Fruit fly (Drosophila melanogaster) whole organism, embryonic: ENCODE data around the gene CG15522.
A peak's percentile ranks its signal among the peaks of the same experiment; 100 is the strongest.

Experiments used
- Awh ChIP-seq: fragments of 200-800 bp; sonication (Bioruptor generic); IDR thresholded peaks from 2 replicates; pipeline ENCODE4, ENCODE4 v1.3.6; 2022; ENCODE audit warnings: missing biosample characterization, missing genetic modification characterization
- BEAF-32 ChIP-seq: fragments of 200-800 bp; sonication (Bioruptor generic); optimal IDR thresholded peaks from 3 replicates; lab custom pipeline; 2017; ENCODE audit warnings: missing biosample characterization, missing genetic modification characterization, mild to moderate bottlenecking, moderate library complexity, missing genetic modification reagents
- Bdp1 ChIP-seq: fragments of 200-800 bp; sonication (Bioruptor generic); optimal IDR thresholded peaks from 3 replicates; lab custom pipeline; 2016; ENCODE audit warnings: missing biosample characterization, missing genetic modification characterization
- CG10274 ChIP-seq: fragments of 200-800 bp; sonication (Bioruptor generic); optimal IDR thresholded peaks from 3 replicates; lab custom pipeline; 2017; ENCODE audit warnings: missing biosample characterization, mild to moderate bottlenecking, missing genetic modification characterization
- CG11723 ChIP-seq: fragments of 200-800 bp; sonication (Bioruptor generic); optimal IDR thresholded peaks from 2 replicates; lab custom pipeline; 2017; ENCODE audit warnings: missing biosample characterization, mild to moderate bottlenecking, missing genetic modification characterization
- CG13287 ChIP-seq: fragments of 200-800 bp; sonication (Bioruptor generic); IDR thresholded peaks from 2 replicates; pipeline ENCODE4 v1.3.6; 2022; ENCODE audit warnings: missing biosample characterization, missing genetic modification characterization; ENCODE audit not compliant: partially characterized antibody
- CG13775 ChIP-seq: fragments of 200-800 bp; sonication (Bioruptor generic); optimal IDR thresholded peaks from 3 replicates; lab custom pipeline; 2017; ENCODE audit warnings: missing biosample characterization, mild to moderate bottlenecking, missing genetic modification characterization
- CG14860 ChIP-seq: fragments of 200-800 bp; sonication (Bioruptor generic); IDR thresholded peaks from 3 replicates; pipeline ENCODE4 v1.3.6; 2022; ENCODE audit warnings: missing biosample characterization, missing genetic modification characterization; ENCODE audit not compliant: partially characterized antibody
- CG2116 ChIP-seq: fragments of 200-800 bp; sonication (Bioruptor generic); optimal IDR thresholded peaks from 3 replicates; lab custom pipeline; 2018; ENCODE audit warnings: missing biosample characterization, mild to moderate bottlenecking, missing genetic modification characterization
- CG2875 ChIP-seq: fragments of 200-800 bp; sonication (Bioruptor generic); optimal IDR thresholded peaks from 2 replicates; lab custom pipeline; 2017; ENCODE audit warnings: missing biosample characterization, mild to moderate bottlenecking, missing genetic modification characterization, missing genetic modification reagents
- CG30020 ChIP-seq: fragments of 200-800 bp; optimal IDR thresholded peaks from 2 replicates; lab custom pipeline; 2019; ENCODE audit warnings: missing biosample characterization, mild to moderate bottlenecking, missing genetic modification characterization, moderate library complexity
- CG30403 ChIP-seq: fragments of 200-800 bp; sonication (Bioruptor generic); optimal IDR thresholded peaks from 3 replicates; lab custom pipeline; 2016; ENCODE audit warnings: missing biosample characterization, missing genetic modification characterization
- CG31441 ChIP-seq: fragments of 200-800 bp; sonication (Bioruptor generic); IDR thresholded peaks from 2 replicates; pipeline ENCODE4 v1.3.6; 2022; ENCODE audit warnings: missing biosample characterization, missing genetic modification characterization
- CG34376 ChIP-seq: fragments of 200-800 bp; sonication (Bioruptor generic); optimal IDR thresholded peaks from 2 replicates; lab custom pipeline; 2018; ENCODE audit warnings: missing biosample characterization, mild to moderate bottlenecking, missing genetic modification characterization
- CG3726 ChIP-seq: fragments of 200-800 bp; sonication (Bioruptor generic); IDR thresholded peaks from 3 replicates; pipeline ENCODE4, ENCODE4 v1.3.6; 2022; ENCODE audit warnings: missing biosample characterization, missing genetic modification characterization
- CG4617 ChIP-seq: fragments of 200-800 bp; sonication (Bioruptor generic); optimal IDR thresholded peaks from 3 replicates; lab custom pipeline; 2016; ENCODE audit warnings: missing biosample characterization, missing genetic modification characterization, borderline replicate concordance
- CG9797 ChIP-seq: fragments of 200-800 bp; sonication (Bioruptor generic); optimal IDR thresholded peaks from 3 replicates; lab custom pipeline; 2018; ENCODE audit warnings: missing biosample characterization, mild to moderate bottlenecking, missing genetic modification characterization
- CoRest ChIP-seq: fragments of 200-800 bp; sonication (Bioruptor generic); optimal IDR thresholded peaks from 3 replicates; lab custom pipeline; 2018; ENCODE audit warnings: missing biosample characterization, mild to moderate bottlenecking, missing genetic modification characterization, moderate library complexity
- Dref ChIP-seq: fragments of 200-800 bp; sonication (Bioruptor generic); IDR thresholded peaks from 2 replicates; pipeline ENCODE4 v1.3.6; 2022; ENCODE audit warnings: missing biosample characterization, missing genetic modification characterization
- Ets97D ChIP-seq: fragments of 200-800 bp; sonication (Bioruptor generic); optimal IDR thresholded peaks from 3 replicates; lab custom pipeline; 2016; ENCODE audit warnings: missing biosample characterization, missing genetic modification characterization
- HmgZ ChIP-seq: fragments of 200-800 bp; sonication (Bioruptor generic); optimal IDR thresholded peaks from 2 replicates; lab custom pipeline; 2018; ENCODE audit warnings: missing biosample characterization, mild to moderate bottlenecking, missing genetic modification characterization
- Hmx ChIP-seq: fragments of 200-800 bp; sonication (Bioruptor generic); optimal IDR thresholded peaks from 2 replicates; lab custom pipeline; 2016; ENCODE audit warnings: missing biosample characterization, missing genetic modification characterization
- MBD-R2 ChIP-seq: fragments of 200-800 bp; sonication (Bioruptor generic); IDR thresholded peaks from 2 replicates; pipeline ENCODE4 v1.3.6; 2022; ENCODE audit warnings: missing biosample characterization, missing genetic modification characterization
- MESR4 ChIP-seq: fragments of 200-800 bp; sonication (Bioruptor generic); optimal IDR thresholded peaks from 2 replicates; lab custom pipeline; 2018; ENCODE audit warnings: missing biosample characterization, mild to moderate bottlenecking, missing genetic modification characterization, moderate library complexity
- NFAT ChIP-seq: fragments of 200-800 bp; sonication (Bioruptor generic); IDR thresholded peaks from 2 replicates; pipeline ENCODE4 v1.3.6; 2022; ENCODE audit warnings: missing biosample characterization, missing genetic modification characterization
- Sin3A ChIP-seq: fragments of >200 bp; optimal IDR thresholded peaks from 2 replicates; lab custom pipeline; 2018
- Ssrp ChIP-seq: fragments of 200-800 bp; sonication (Bioruptor generic); optimal IDR thresholded peaks from 2 replicates; lab custom pipeline; 2018; ENCODE audit warnings: missing biosample characterization, mild to moderate bottlenecking, missing genetic modification characterization, moderate library complexity
- Xrp1 ChIP-seq: fragments of 200-800 bp; sonication (Bioruptor generic); IDR thresholded peaks from 2 replicates; pipeline ENCODE4 v1.3.6; 2022; ENCODE audit warnings: missing biosample characterization, missing genetic modification characterization
- YL-1 ChIP-seq: fragments of 200-800 bp; sonication (Bioruptor generic); optimal IDR thresholded peaks from 3 replicates; lab custom pipeline; 2017; ENCODE audit warnings: missing biosample characterization, mild to moderate bottlenecking, missing genetic modification characterization
- cas ChIP-seq: fragments of 200-800 bp; sonication (Bioruptor generic); IDR thresholded peaks from 2 replicates; pipeline ENCODE4 v1.3.6; 2022; ENCODE audit warnings: missing biosample characterization, missing genetic modification characterization
- crp ChIP-seq, 2 experiments: fragments of 200-800 bp; sonication (Bioruptor generic); optimal IDR thresholded peaks; 2 replicates in 1 of 2; 3 replicates in 1 of 2; lab custom pipeline; 2017; ENCODE audit warnings: missing biosample characterization in 2 of 2, missing genetic modification characterization in 2 of 2, mild to moderate bottlenecking in 1 of 2, moderate library complexity in 1 of 2
- exex ChIP-seq: fragments of 200-800 bp; sonication (Bioruptor generic); optimal IDR thresholded peaks from 4 replicates; lab custom pipeline; 2018; ENCODE audit warnings: missing biosample characterization, mild to moderate bottlenecking, missing genetic modification characterization, moderate library complexity
- gfzf ChIP-seq: fragments of 200-800 bp; sonication (Bioruptor generic); optimal IDR thresholded peaks from 2 replicates; lab custom pipeline; 2016; ENCODE audit warnings: missing biosample characterization, mild to moderate bottlenecking, missing genetic modification characterization, moderate library complexity
- her ChIP-seq: fragments of 200-800 bp; sonication (Bioruptor generic); optimal IDR thresholded peaks from 2 replicates; lab custom pipeline; 2016; ENCODE audit warnings: missing biosample characterization, missing genetic modification characterization
- hth ChIP-seq: fragments of >200 bp; optimal IDR thresholded peaks from 2 replicates; lab custom pipeline; 2017; ENCODE audit warnings: inconsistent platforms
- kay ChIP-seq: fragments of 200-800 bp; sonication (Bioruptor generic); optimal IDR thresholded peaks from 2 replicates; lab custom pipeline; 2016; ENCODE audit warnings: missing biosample characterization, missing genetic modification characterization
- knrl ChIP-seq: fragments of 200-800 bp; sonication (Bioruptor generic); IDR thresholded peaks from 3 replicates; pipeline ENCODE4 v1.3.6; 2022; ENCODE audit warnings: missing biosample characterization, missing genetic modification characterization; ENCODE audit not compliant: partially characterized antibody
- mirr ChIP-seq: fragments of 200-800 bp; sonication (Bioruptor generic); optimal IDR thresholded peaks from 3 replicates; lab custom pipeline; 2018; ENCODE audit warnings: missing biosample characterization, mild to moderate bottlenecking, missing genetic modification characterization
- nmo ChIP-seq: fragments of 200-800 bp; sonication (Bioruptor generic); optimal IDR thresholded peaks from 2 replicates; lab custom pipeline; 2018; ENCODE audit warnings: missing biosample characterization, mild to moderate bottlenecking, missing genetic modification characterization, moderate library complexity
- org-1 ChIP-seq: fragments of 200-800 bp; sonication (Bioruptor generic); optimal IDR thresholded peaks from 2 replicates; lab custom pipeline; 2017; ENCODE audit warnings: missing biosample characterization, missing genetic modification characterization
- pzg ChIP-seq: fragments of 200-800 bp; sonication (Bioruptor generic); optimal IDR thresholded peaks from 3 replicates; lab custom pipeline; 2018; ENCODE audit warnings: missing biosample characterization, mild to moderate bottlenecking, missing genetic modification characterization, moderate library complexity
- row ChIP-seq: fragments of 200-800 bp; sonication (Bioruptor generic); IDR thresholded peaks from 3 replicates; pipeline ENCODE4 v1.3.6; 2022; ENCODE audit warnings: missing biosample characterization, missing genetic modification characterization
- sima ChIP-seq: fragments of 200-800 bp; sonication (Bioruptor generic); optimal IDR thresholded peaks from 2 replicates; lab custom pipeline; 2016; ENCODE audit warnings: missing biosample characterization, missing genetic modification characterization
- sr ChIP-seq: fragments of 200-800 bp; sonication (Bioruptor generic); IDR thresholded peaks from 3 replicates; pipeline ENCODE4 v1.3.6; 2022; ENCODE audit warnings: missing biosample characterization, missing genetic modification characterization
- sug ChIP-seq: fragments of 200-800 bp; optimal IDR thresholded peaks from 2 replicates; lab custom pipeline; 2019; ENCODE audit warnings: missing biosample characterization, mild to moderate bottlenecking, missing genetic modification characterization, moderate library complexity
- tap ChIP-seq: fragments of 200-800 bp; optimal IDR thresholded peaks from 3 replicates; lab custom pipeline; 2019; ENCODE audit warnings: missing biosample characterization, mild to moderate bottlenecking, missing genetic modification characterization, moderate library complexity
- tll ChIP-seq, 2 experiments: fragments of 200-800 bp in 1 of 2; fragments of >200 bp in 1 of 2; sonication (Bioruptor generic) in 1 of 2; optimal IDR thresholded peaks; 2 replicates each; lab custom pipeline; 2017 to 2019; ENCODE audit warnings: missing biosample characterization in 2 of 2, missing genetic modification characterization in 2 of 2, mild to moderate bottlenecking in 1 of 2, moderate library complexity in 1 of 2

CG15522 gene

DNA sequence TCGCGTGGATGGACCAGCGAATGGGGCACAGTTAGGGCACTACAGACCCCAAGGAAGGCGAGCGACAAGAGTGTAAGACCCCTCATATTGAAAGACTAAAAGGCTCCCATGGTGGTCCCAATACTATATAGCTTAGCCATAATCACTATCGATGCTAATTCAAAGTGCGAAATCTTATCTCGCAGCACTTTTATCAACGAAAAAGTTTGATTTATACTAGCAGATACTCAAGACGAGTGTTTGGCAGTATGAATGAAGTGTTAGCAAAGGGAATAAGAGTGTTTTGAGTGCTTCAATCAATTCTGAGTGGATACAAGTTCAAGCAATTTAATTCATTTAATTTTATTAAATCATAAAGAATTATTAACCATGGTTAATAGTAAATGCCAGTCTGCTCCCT is 966 bp upstream of the CG15522 start, which contains the start of gene Jon99Ci:
Jon99Ci (minus strand) TSS at position 101 of the 400 bp plus-strand sequence.
- TF ChIP-seq CG2875 (GFP tag; lab: Kevin White, UChicago): no peak
- no peak for TF ChIP-seq CG10274
- no peak for TF ChIP-seq Xrp1 (GFP tag; lab: Robert Waterston, UW)
- TF ChIP-seq sr (GFP tag; lab: Robert Waterston, UW): no peak
- no peak for TF ChIP-seq CG3726
- no peak for TF ChIP-seq HmgZ (tag; lab: Kevin White, UChicago)
- peak; percentile 66 for TF ChIP-seq sug (tag; lab: Kevin White, UChicago)
- TF ChIP-seq exex: peak; percentile 45
- TF ChIP-seq her: no peak
- TF ChIP-seq cas (GFP tag; lab: Robert Waterston, UW): no peak
- TF ChIP-seq, all 482 proteins: peak for 2

DNA sequence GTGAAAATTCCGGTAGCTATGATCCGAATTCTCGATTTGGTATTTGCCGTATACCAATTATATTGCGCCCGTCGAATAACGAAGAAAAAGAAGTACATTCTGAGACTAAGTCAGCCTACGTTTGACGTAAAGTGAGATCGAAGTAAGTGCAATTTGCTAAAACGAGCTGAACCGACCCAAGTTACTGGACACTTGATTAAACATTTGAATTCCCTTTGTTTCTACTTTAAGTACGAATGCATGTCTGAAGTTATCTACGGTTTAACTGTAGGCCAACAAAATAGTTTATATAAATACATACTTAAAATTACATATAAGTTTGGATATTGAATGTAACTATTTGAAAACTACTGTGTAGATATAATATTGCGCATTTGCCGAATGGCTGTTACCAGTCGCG is 3.2 kb downstream of the CG15522 start, which contains the start of gene alpha-Man-Ic:
alpha-Man-Ic (minus strand) TSS at position 101 of the 400 bp plus-strand sequence.
- no peak for TF ChIP-seq CG4617 (GFP tag; lab: Kevin White, UChicago)
- no peak for TF ChIP-seq Ets97D (GFP tag; lab: Kevin White, UChicago)
- TF ChIP-seq tll (GFP tag; optimal IDR thresholded peaks at IDR 0.05; lab: Kevin White, UChicago): no peak
- no peak for TF ChIP-seq CG9797 (GFP tag; lab: Kevin White, UChicago)
- no peak for TF ChIP-seq her
- TF ChIP-seq Ssrp (tag; lab: Kevin White, UChicago): no peak
- TF ChIP-seq tap (tag; lab: Kevin White, UChicago): no peak

DNA sequence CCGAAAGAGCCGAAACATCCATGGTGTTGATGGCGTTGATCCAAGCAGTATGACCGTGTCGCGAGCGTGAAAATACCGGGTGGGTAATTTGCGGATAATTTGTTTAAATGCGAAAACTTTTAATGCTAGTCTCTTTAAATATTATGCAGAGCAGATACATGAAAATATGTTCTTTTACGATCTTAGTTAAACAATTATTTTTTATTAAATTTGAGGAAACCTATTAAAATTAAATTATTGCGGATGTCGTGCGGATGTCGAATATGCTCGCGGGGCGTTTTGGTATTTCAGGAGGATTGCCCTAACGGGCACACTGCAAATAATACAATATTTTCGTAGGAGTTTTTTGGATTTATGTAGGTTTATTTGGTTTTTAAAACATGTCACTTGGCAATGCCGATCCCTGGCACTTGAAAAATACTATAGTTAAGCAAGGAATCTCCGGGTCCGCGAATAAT is 6.0 kb downstream of the CG15522 start, which contains the start of the genes Cog7, CG42557 and CG42558:
Cog7 (minus strand) TSS at position 51 of the 458 bp plus-strand sequence.
CG42557 (plus strand) TSS at position 281 of the 458 bp plus-strand sequence.
CG42558 (plus strand) TSS at position 281 of the 458 bp plus-strand sequence.
- TF ChIP-seq Awh (GFP tag; lab: Robert Waterston, UW) (no peak), nmo (GFP tag; lab: Kevin White, UChicago) (peak; percentile 8), CoRest (tag; lab: Kevin White, UChicago) (peak; percentile 2), Hmx (no peak), CG11723 (no peak), CG13775 (peak; percentile 100), sima (GFP tag; lab: Kevin White, UChicago) (no peak), CG4617 (GFP tag; lab: Kevin White, UChicago) (peak; percentile 48), Bdp1 (GFP tag; lab: Kevin White, UChicago) (no peak), BEAF-32 (GFP tag; lab: Kevin White, UChicago) (peak; percentile 22), CG30403 (GFP tag; lab: Kevin White, UChicago) (no peak), gfzf (GFP tag; lab: Kevin White, UChicago) (peak; percentile 82), hth (lab: Kevin White, UChicago) (no peak), Dref (GFP tag; lab: Robert Waterston, UW) (peak; percentile 40), row (GFP tag; lab: Robert Waterston, UW) (peak; percentile 92), CG9797 (GFP tag; lab: Kevin White, UChicago) (peak; percentile 70), CG34376 (GFP tag; lab: Kevin White, UChicago) (no peak), knrl (GFP tag; lab: Robert Waterston, UW) (peak; percentile 24; the same call in 1 of the 3 replicates), kay (GFP tag; lab: Kevin White, UChicago) (no peak), crp (GFP tag; optimal IDR thresholded peaks at IDR 0.05; lab: Kevin White, UChicago) (peak in 1 of 2 experiments; percentile 14), CG14860 (GFP tag; lab: Robert Waterston, UW) (no peak), CG13287 (GFP tag; lab: Robert Waterston, UW) (peak; percentile 57; the same call in 1 of the 2 replicates), CG30020 (tag; lab: Kevin White, UChicago) (peak; percentile 49), Sin3A (peak; percentile 74), org-1 (no peak), YL-1 (GFP tag; lab: Kevin White, UChicago) (peak; percentile 69), MBD-R2 (GFP tag; lab: Robert Waterston, UW) (peak; percentile 83), mirr (GFP tag; lab: Kevin White, UChicago) (no peak), CG2116 (GFP tag; lab: Kevin White, UChicago) (peak; percentile 3), NFAT (GFP tag; lab: Robert Waterston, UW) (no peak), MESR4 (GFP tag; lab: Kevin White, UChicago) (peak; percentile 28), CG31441 (GFP tag; lab: Robert Waterston, UW) (no peak), pzg (GFP tag; lab: Kevin White, UChicago) (peak; percentile 33)
